Fruit fly (Drosophila melanogaster) Kc167 (cell line): Measurements from ENCODE around the gene CG18764.

Source experiments
- h ChIP-seq: fragments of >200 bp; optimal IDR thresholded peaks from 3 replicates; lab custom pipeline; 2018; ENCODE audit warnings: missing external identifiers
- insv ChIP-seq: fragments of >200 bp; optimal IDR thresholded peaks from 3 replicates; lab custom pipeline; 2018; ENCODE audit warnings: missing external identifiers

DNA sequence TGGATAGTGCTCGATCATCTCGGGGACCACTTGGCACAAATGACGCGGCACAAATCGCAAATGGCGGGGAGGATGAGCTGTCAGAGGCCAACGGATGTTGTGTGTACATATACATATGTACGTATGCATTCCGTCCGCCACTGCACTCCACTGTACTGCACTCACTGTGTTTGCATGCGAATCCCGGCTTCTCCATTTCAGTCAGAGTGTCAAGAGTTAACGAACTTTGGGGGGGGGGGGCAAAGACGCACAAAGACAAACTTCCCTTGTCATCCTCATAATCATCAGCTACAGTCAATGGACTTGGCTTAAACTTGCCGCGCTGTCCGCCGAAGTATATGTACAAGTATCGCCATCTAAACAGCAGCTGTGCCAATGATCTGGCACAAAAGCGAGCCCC, 12.6 kb upstream of the CG18764 start:
- no peak for TF ChIP-seq h (lab: Kevin White, UChicago)
- TF ChIP-seq insv (lab: Kevin White, UChicago): no peak
